Fruit fly (Drosophila melanogaster) whole organism, pupa: Measurements from ENCODE around the gene SsRbeta.

Experiments used
- CG14655 ChIP-seq: fragments of 200-800 bp; sonication (Bioruptor generic); optimal IDR thresholded peaks from 3 replicates; lab custom pipeline; 2017; ENCODE audit warnings: mild to moderate bottlenecking, missing biosample characterization, missing genetic modification reagents, missing genetic modification characterization
- CG34367 ChIP-seq: fragments of 200-800 bp; sonication (Bioruptor generic); optimal IDR thresholded peaks from 2 replicates; lab custom pipeline; 2018; ENCODE audit warnings: missing biosample characterization, mild to moderate bottlenecking, missing genetic modification characterization
- EcR ChIP-seq: fragments of 200-800 bp; sonication (Bioruptor generic); optimal IDR thresholded peaks from 3 replicates; lab custom pipeline; 2019; ENCODE audit warnings: missing biosample characterization, missing genetic modification characterization, mild to moderate bottlenecking, moderate library complexity, missing genetic modification reagents
- fd96Ca ChIP-seq: fragments of 200-800 bp; sonication (Bioruptor generic); IDR thresholded peaks from 3 replicates; pipeline ENCODE4 v1.3.6; 2022; ENCODE audit warnings: missing biosample characterization, missing genetic modification characterization
- gl ChIP-seq: fragments of 200-800 bp; sonication (Bioruptor generic); optimal IDR thresholded peaks from 2 replicates; lab custom pipeline; 2018; ENCODE audit warnings: missing biosample characterization, mild to moderate bottlenecking, missing genetic modification characterization
- rn ChIP-seq: fragments of 200-800 bp; sonication (Bioruptor generic); IDR thresholded peaks from 2 replicates; pipeline ENCODE4 v1.3.6; 2022; ENCODE audit warnings: missing biosample characterization, missing genetic modification characterization

DNA sequence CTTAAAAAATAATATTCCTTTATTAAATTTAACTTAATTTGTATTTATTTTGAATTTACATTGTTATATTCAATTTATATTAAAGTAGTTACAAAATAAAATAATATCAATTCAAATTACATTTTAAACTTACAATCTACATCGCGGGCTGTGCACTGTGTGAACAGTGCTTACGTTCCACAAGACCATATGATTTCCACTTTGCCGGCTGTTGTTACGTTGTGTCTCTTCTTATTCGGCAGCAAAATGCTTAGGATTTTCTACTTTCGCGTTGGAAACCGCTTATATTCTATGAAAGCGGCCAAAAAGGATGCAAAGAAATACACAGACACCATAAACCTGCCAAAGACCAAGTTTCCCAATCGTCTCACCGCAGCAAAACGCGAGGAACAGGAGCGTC, 29.4 kb upstream of the SsRbeta start, which contains the start of gene IleRS-m:
- TF ChIP-seq CG14655 (GFP tag; lab: Kevin White, UChicago) (no peak), EcR (GFP tag; lab: Kevin White, UChicago) (no peak), CG34367 (tag; lab: Kevin White, UChicago) (no peak), gl (tag; lab: Kevin White, UChicago) (no peak), rn (GFP tag; lab: Robert Waterston, UW) (no peak), fd96Ca (GFP tag; lab: Robert Waterston, UW) (no peak)
